Worm (Caenorhabditis elegans) whole organism, young adult: ENCODE data around the gene F15G9.2.

Experiments used
- D2030.7 ChIP-seq: fragments of 200-800 bp; sonication (Bioruptor generic); IDR thresholded peaks from 2 replicates; pipeline ENCODE4 v1.3.6; 2022; ENCODE audit warnings: missing genetic modification reagents, missing genetic modification characterization, missing compliant biosample characterization
- F23B12.7 ChIP-seq: sonication (generic microtip); optimal IDR thresholded peaks from 2 replicates; lab custom pipeline; 2017; ENCODE audit warnings: missing genetic modification characterization, mild to moderate bottlenecking, missing compliant biosample characterization, antibody characterized with exemption, moderate library complexity; ENCODE audit not compliant: insufficient read depth
- F33H1.4 ChIP-seq: fragments of 200-800 bp; sonication (Bioruptor generic); IDR thresholded peaks from 2 replicates; pipeline ENCODE4 v1.3.6; 2022; ENCODE audit warnings: missing genetic modification reagents, missing genetic modification characterization, missing compliant biosample characterization
- F37B4.10 ChIP-seq: fragments of 200-800 bp; sonication (Bioruptor generic); IDR thresholded peaks from 2 replicates; pipeline ENCODE4 v1.3.6; 2022; ENCODE audit warnings: missing genetic modification characterization, missing compliant biosample characterization
- F39B2.1 ChIP-seq: fragments of 200-800 bp; sonication (Bioruptor generic); IDR thresholded peaks from 2 replicates; pipeline ENCODE4 v1.3.6; 2022; ENCODE audit warnings: missing genetic modification reagents, missing genetic modification characterization, missing compliant biosample characterization
- F49E8.2 ChIP-seq: sonication (generic microtip); optimal IDR thresholded peaks from 3 replicates; lab custom pipeline; 2017; ENCODE audit warnings: missing genetic modification characterization, mild to moderate bottlenecking, missing compliant biosample characterization, antibody characterized with exemption, moderate library complexity; ENCODE audit not compliant: insufficient read depth
- F55B11.4 ChIP-seq: sonication (generic microtip); optimal IDR thresholded peaks from 2 replicates; lab custom pipeline; 2016; ENCODE audit warnings: missing compliant biosample characterization, missing genetic modification characterization, borderline replicate concordance; ENCODE audit not compliant: insufficient read depth
- F57A8.1 ChIP-seq: fragments of 200-800 bp; sonication (Bioruptor generic); optimal IDR thresholded peaks from 2 replicates; lab custom pipeline; 2018; ENCODE audit warnings: mild to moderate bottlenecking, missing genetic modification characterization, moderate library complexity, missing compliant biosample characterization
- Y79H2A.3 ChIP-seq: fragments of 200-800 bp; sonication (Bioruptor generic); conservative IDR thresholded peaks from 2 replicates; pipeline ENCODE4 v1.3.6; 2022; ENCODE audit warnings: missing genetic modification reagents, missing genetic modification characterization, missing compliant biosample characterization
- aptf-2 ChIP-seq: fragments of 200-800 bp; sonication (Bioruptor generic); conservative IDR thresholded peaks from 2 replicates; pipeline ENCODE4 v1.3.6; 2022; ENCODE audit warnings: missing genetic modification reagents, missing genetic modification characterization, missing compliant biosample characterization
- atf-7 ChIP-seq: sonication (generic microtip); optimal IDR thresholded peaks from 2 replicates; lab custom pipeline; 2017; ENCODE audit warnings: mild to moderate bottlenecking, missing genetic modification characterization, missing compliant biosample characterization
- attf-5 ChIP-seq: fragments of 200-800 bp; sonication (Bioruptor generic); optimal IDR thresholded peaks from 2 replicates; lab custom pipeline; 2018; ENCODE audit warnings: mild to moderate bottlenecking, missing genetic modification characterization, missing compliant biosample characterization
- ccch-3 ChIP-seq: fragments of 200-800 bp; sonication (Bioruptor generic); optimal IDR thresholded peaks from 2 replicates; lab custom pipeline; 2018; ENCODE audit warnings: mild to moderate bottlenecking, missing genetic modification characterization, missing compliant biosample characterization
- cebp-2 ChIP-seq: fragments of 200-800 bp; sonication (Bioruptor generic); IDR thresholded peaks from 2 replicates; pipeline ENCODE4 v1.3.6; 2022; ENCODE audit warnings: missing genetic modification characterization, missing compliant biosample characterization
- ceh-27 ChIP-seq: fragments of 200-800 bp; sonication (Bioruptor generic); optimal IDR thresholded peaks from 2 replicates; lab custom pipeline; 2018; ENCODE audit warnings: mild to moderate bottlenecking, missing genetic modification characterization, moderate library complexity, missing compliant biosample characterization
- ceh-58 ChIP-seq: fragments of 200-800 bp; sonication (Bioruptor generic); IDR thresholded peaks from 2 replicates; pipeline ENCODE4 v1.3.6; 2022; ENCODE audit warnings: missing genetic modification characterization, missing compliant biosample characterization
- ceh-91 ChIP-seq: fragments of 200-800 bp; sonication (Bioruptor generic); IDR thresholded peaks from 2 replicates; pipeline ENCODE4 v1.3.6; 2022; ENCODE audit warnings: missing genetic modification reagents, missing genetic modification characterization, missing compliant biosample characterization
- chd-7 ChIP-seq: sonication (generic microtip); optimal IDR thresholded peaks from 2 replicates; lab custom pipeline; 2016; ENCODE audit warnings: mild to moderate bottlenecking, missing genetic modification characterization, moderate library complexity, missing compliant biosample characterization
- dpff-1 ChIP-seq: sonication (generic microtip); optimal IDR thresholded peaks from 2 replicates; lab custom pipeline; 2017; ENCODE audit warnings: mild to moderate bottlenecking, missing genetic modification characterization, missing compliant biosample characterization
- efl-1 ChIP-seq: fragments of 150-350 bp; optimal IDR thresholded peaks from 2 replicates; lab custom pipeline; 2014; ENCODE audit warnings: missing biosample characterization, missing genetic modification reagents, missing genetic modification characterization
- ekl-4 ChIP-seq: fragments of 200-800 bp; sonication (Bioruptor generic); IDR thresholded peaks from 2 replicates; pipeline ENCODE4 v1.3.6; 2022; ENCODE audit warnings: missing genetic modification reagents, missing genetic modification characterization, missing compliant biosample characterization
- ets-4 ChIP-seq: fragments of 200-800 bp; sonication (Bioruptor generic); optimal IDR thresholded peaks from 2 replicates; lab custom pipeline; 2018; ENCODE audit warnings: mild to moderate bottlenecking, missing genetic modification characterization, missing compliant biosample characterization
- him-1 ChIP-seq: sonication (generic microtip); optimal IDR thresholded peaks from 2 replicates; lab custom pipeline; 2016; ENCODE audit warnings: missing genotype, missing genetic modification reagents, missing genetic modification characterization, missing compliant biosample characterization
- hlh-12 ChIP-seq: sonication (generic microtip); optimal IDR thresholded peaks from 2 replicates; lab custom pipeline; 2016; ENCODE audit warnings: missing genetic modification characterization, missing compliant biosample characterization
- hmg-1.2 ChIP-seq: fragments of 200-800 bp; sonication (Bioruptor generic); IDR thresholded peaks from 2 replicates; pipeline ENCODE4 v1.3.6; 2022; ENCODE audit warnings: missing genetic modification reagents, missing genetic modification characterization, missing compliant biosample characterization
- hmg-20 ChIP-seq: fragments of 200-800 bp; sonication (Bioruptor generic); IDR thresholded peaks from 2 replicates; pipeline ENCODE4 v1.3.6; 2022; ENCODE audit warnings: missing genetic modification reagents, missing genetic modification characterization, missing compliant biosample characterization
- hrde-1 ChIP-seq: sonication (generic microtip); optimal IDR thresholded peaks from 2 replicates; lab custom pipeline; 2016; ENCODE audit warnings: missing genetic modification characterization, mild to moderate bottlenecking, missing compliant biosample characterization, moderate library complexity, missing genotype, missing genetic modification reagents, borderline replicate concordance
- let-526 ChIP-seq: fragments of 200-800 bp; sonication (Bioruptor generic); IDR thresholded peaks from 2 replicates; pipeline ENCODE4 v1.3.6; 2022; ENCODE audit warnings: missing genetic modification reagents, missing genetic modification characterization, missing compliant biosample characterization
- let-607 ChIP-seq, 2 experiments: fragments of 200-800 bp in 1 of 2; sonication (Bioruptor generic) in 1 of 2; sonication (generic microtip) in 1 of 2; optimal IDR thresholded peaks; 2 replicates each; lab custom pipeline; 2016 to 2018; ENCODE audit warnings: mild to moderate bottlenecking in 2 of 2, missing compliant biosample characterization in 2 of 2, missing genetic modification characterization in 2 of 2, moderate library complexity in 2 of 2, missing genotype in 1 of 2
- lin-26 ChIP-seq: fragments of 200-800 bp; sonication (Bioruptor generic); IDR thresholded peaks from 2 replicates; pipeline ENCODE4 v1.3.6; 2022; ENCODE audit warnings: missing genetic modification reagents, missing genetic modification characterization, missing compliant biosample characterization
- lin-35 ChIP-seq, 3 experiments: fragments of 150-350 bp in 2 of 3; sonication (generic microtip) in 1 of 3; optimal IDR thresholded peaks; 2 replicates each; lab custom pipeline; 2014 to 2018; ENCODE audit warnings: missing biosample characterization in 3 of 3, missing genetic modification characterization in 3 of 3, missing genetic modification reagents in 3 of 3
- madf-3 ChIP-seq: fragments of 200-800 bp; sonication (Bioruptor generic); IDR thresholded peaks from 2 replicates; pipeline ENCODE4 v1.3.6; 2022; ENCODE audit warnings: missing genetic modification reagents, missing genetic modification characterization, missing compliant biosample characterization
- nfya-2 ChIP-seq: fragments of 200-800 bp; sonication (Bioruptor generic); IDR thresholded peaks from 2 replicates; pipeline ENCODE4 v1.3.6; 2022; ENCODE audit warnings: missing genetic modification reagents, missing genetic modification characterization, missing compliant biosample characterization
- nhr-27 ChIP-seq: fragments of 200-800 bp; sonication (Bioruptor generic); optimal IDR thresholded peaks from 2 replicates; lab custom pipeline; 2018; ENCODE audit warnings: mild to moderate bottlenecking, missing genetic modification characterization, moderate library complexity, missing compliant biosample characterization
- nhr-90 ChIP-seq: sonication (generic microtip); optimal IDR thresholded peaks from 2 replicates; lab custom pipeline; 2016; ENCODE audit warnings: missing genotype, mild to moderate bottlenecking, missing genetic modification characterization, missing compliant biosample characterization
- pbrm-1 ChIP-seq: fragments of 200-800 bp; sonication (Bioruptor generic); IDR thresholded peaks from 2 replicates; pipeline ENCODE4 v1.3.6; 2022; ENCODE audit warnings: missing genetic modification reagents, missing genetic modification characterization, missing compliant biosample characterization
- rcor-1 ChIP-seq: fragments of 200-800 bp; sonication (Bioruptor generic); IDR thresholded peaks from 2 replicates; pipeline ENCODE4 v1.3.6; 2022; ENCODE audit warnings: missing genetic modification reagents, missing genetic modification characterization, missing compliant biosample characterization
- repo-1 ChIP-seq: sonication (generic microtip); optimal IDR thresholded peaks from 2 replicates; lab custom pipeline; 2017; ENCODE audit warnings: mild to moderate bottlenecking, missing genetic modification characterization, missing compliant biosample characterization
- snpc-4 ChIP-seq, 5 experiments: fragments of 150-350 bp in 1 of 5; sonication (generic microtip) in 4 of 5; optimal IDR thresholded peaks; 2 replicates each; lab custom pipeline; 2014 to 2018; ENCODE audit warnings: missing genetic modification characterization in 5 of 5, missing biosample characterization in 3 of 5, antibody characterized with exemption in 2 of 5, mild to moderate bottlenecking in 2 of 5, missing compliant biosample characterization in 2 of 5, missing genotype in 2 of 5, moderate library complexity in 2 of 5, missing genetic modification reagents in 1 of 5
- somi-1 ChIP-seq: fragments of 200-800 bp; sonication (Bioruptor generic); optimal IDR thresholded peaks from 2 replicates; lab custom pipeline; 2018; ENCODE audit warnings: mild to moderate bottlenecking, missing genetic modification characterization, missing compliant biosample characterization
- tbx-9 ChIP-seq: sonication (generic microtip); optimal IDR thresholded peaks from 2 replicates; lab custom pipeline; 2016; ENCODE audit warnings: borderline replicate concordance, missing genetic modification characterization, inconsistent platforms, missing compliant biosample characterization
- tlf-1 ChIP-seq: fragments of 200-800 bp; sonication (Bioruptor generic); optimal IDR thresholded peaks from 2 replicates; lab custom pipeline; 2018; ENCODE audit warnings: mild to moderate bottlenecking, missing genetic modification characterization, missing compliant biosample characterization
- zfh-2 ChIP-seq: fragments of 200-800 bp; sonication (Bioruptor generic); conservative IDR thresholded peaks from 2 replicates; pipeline ENCODE4 v1.3.6; 2022; ENCODE audit warnings: missing genetic modification reagents, missing genetic modification characterization, missing compliant biosample characterization
- zim-3 ChIP-seq: sonication (generic microtip); optimal IDR thresholded peaks from 2 replicates; lab custom pipeline; 2017; ENCODE audit warnings: mild to moderate bottlenecking, missing genetic modification characterization, moderate library complexity, missing compliant biosample characterization
- ztf-18 ChIP-seq: sonication (generic microtip); optimal IDR thresholded peaks from 2 replicates; lab custom pipeline; 2016; ENCODE audit warnings: missing genotype, mild to moderate bottlenecking, missing genetic modification characterization, missing compliant biosample characterization
- ztf-22 ChIP-seq: fragments of 200-800 bp; sonication (Bioruptor generic); optimal IDR thresholded peaks from 2 replicates; lab custom pipeline; 2018; ENCODE audit warnings: mild to moderate bottlenecking, missing genetic modification characterization, moderate library complexity, missing compliant biosample characterization
- ztf-28 ChIP-seq: fragments of 200-800 bp; sonication (Bioruptor generic); IDR thresholded peaks from 2 replicates; pipeline ENCODE4 v1.3.6; 2022; ENCODE audit warnings: missing genetic modification reagents, missing genetic modification characterization, missing compliant biosample characterization

F15G9.2 gene

ce11 chrX:9743513-9743914, 30.0 kb upstream of the F15G9.2 start:
- TF ChIP-seq attf-5 (GFP tag; lab: Kevin White, UChicago) (peak; percentile 87), tbx-9 (peak; percentile 77), ztf-28 (peak; percentile 96), ceh-58 (peak; percentile 96; the same call in 1 of the 2 replicates), dpff-1 (tag; lab: Kevin White, UChicago) (peak; percentile 67), ceh-27 (peak; percentile 90), pbrm-1 (GFP tag; lab: Robert Waterston, UW) (peak; percentile 97), snpc-4 (GFP tag; optimal IDR thresholded peaks at IDR 0.05; lab: Kevin White, UChicago) (peak; percentile 84), snpc-4 (tag; optimal IDR thresholded peaks at IDR 0.05; lab: Kevin White, UChicago) (peak in 2 of 4 experiments; percentile 82 to 89), nhr-27 (tag; lab: Kevin White, UChicago) (peak; percentile 84), zim-3 (tag; lab: Kevin White, UChicago) (peak; percentile 91), nfya-2 (0 out of 2 replicates have a peak, but pooled peaks have one; percentile 76), F33H1.4 (peak; percentile 37; the same call in 1 of the 2 replicates), F57A8.1 (peak; percentile 97), ekl-4 (GFP tag; lab: Robert Waterston, UW) (peak; percentile 94), F39B2.1 (GFP tag; lab: Robert Waterston, UW) (peak; percentile 89), repo-1 (tag; lab: Kevin White, UChicago) (peak; percentile 95), zfh-2 (peak; percentile 86), hmg-1.2 (GFP tag; lab: Robert Waterston, UW) (peak; percentile 94), tlf-1 (GFP tag; lab: Kevin White, UChicago) (peak; percentile 74), let-526 (GFP tag; lab: Robert Waterston, UW) (peak; percentile 92), chd-7 (tag; lab: Kevin White, UChicago) (peak; percentile 97), ets-4 (GFP tag; lab: Kevin White, UChicago) (peak; percentile 91), madf-3 (peak; percentile 80), F49E8.2 (tag; lab: Kevin White, UChicago) (peak; percentile 49), ztf-18 (tag; lab: Kevin White, UChicago) (peak; percentile 83), nhr-90 (peak; percentile 97), somi-1 (GFP tag; lab: Kevin White, UChicago) (peak; percentile 91), rcor-1 (peak; percentile 95), efl-1 (GFP tag; lab: Kevin White, UChicago) (peak; percentile 15), aptf-2 (GFP tag; lab: Robert Waterston, UW) (peak; percentile 80), D2030.7 (GFP tag; lab: Robert Waterston, UW) (peak; percentile 97), atf-7 (tag; lab: Kevin White, UChicago) (peak; percentile 87), hmg-20 (GFP tag; lab: Robert Waterston, UW) (peak; percentile 93), Y79H2A.3 (peak; percentile 85), F55B11.4 (tag; lab: Kevin White, UChicago) (peak; percentile 45), F23B12.7 (tag; lab: Kevin White, UChicago) (peak; percentile 94), cebp-2 (GFP tag; lab: Robert Waterston, UW) (peak; percentile 98), F37B4.10 (GFP tag; lab: Robert Waterston, UW) (peak; percentile 91; the same call in 1 of the 2 replicates), ceh-91 (GFP tag; lab: Robert Waterston, UW) (peak; percentile 70), lin-35 (GFP tag; optimal IDR thresholded peaks at IDR 0.05; lab: Kevin White, UChicago) (peak in 2 of 3 experiments; percentile 50 to 85), let-607 (tag; optimal IDR thresholded peaks at IDR 0.05; lab: Kevin White, UChicago) (peak; percentile 73 to 87), hlh-12 (tag; lab: Kevin White, UChicago) (peak; percentile 91), hrde-1 (tag; lab: Kevin White, UChicago) (peak; percentile 95), him-1 (tag; lab: Kevin White, UChicago) (peak; percentile 98), ztf-22 (GFP tag; lab: Kevin White, UChicago) (peak; percentile 96), lin-26 (GFP tag; lab: Robert Waterston, UW) (peak; percentile 99), ccch-3 (GFP tag; lab: Kevin White, UChicago) (peak; percentile 39)
